Fruit fly (Drosophila melanogaster): ENCODE results near the gene ovo.

- TF ChIP-seq Pif1A (GFP tag; optimal IDR thresholded peaks at IDR 0.05) (no peak), CG8159 (tag; optimal IDR thresholded peaks at IDR 0.05) (no peak), CG17806 (tag; optimal IDR thresholded peaks at IDR 0.05) (no peak), fd96Ca (GFP tag; IDR thresholded peaks at IDR 0.05) (no peak), EcR (GFP tag; optimal IDR thresholded peaks at IDR 0.05) (no peak), CG4496 (GFP tag; IDR thresholded peaks at IDR 0.05) (no peak), CG12605 (GFP tag; IDR thresholded peaks at IDR 0.05) (no peak), CG34367 (tag; optimal IDR thresholded peaks at IDR 0.05) (no peak), Pif1B (GFP tag; optimal IDR thresholded peaks at IDR 0.05) (no peak), CG8301 (tag; optimal IDR thresholded peaks at IDR 0.05) (no peak), CG13204 (GFP tag; optimal IDR thresholded peaks at IDR 0.05) (no peak)
Observed at dm6 chrX:5056076-5056475, 8.0 kb downstream of the ovo start.

Measured in whole organism, pupa.